Worm (Caenorhabditis elegans): ENCODE measurements around the gene C23G10.5.

C23G10.5 gene

ce11 chrIII:6173020-6173597 is 17.8 kb upstream of the C23G10.5 start, which contains the start of the genes abcf-3 and F42A10.5 (continued):
- peak; percentile 5 for TF ChIP-seq duxl-1 (tag; optimal IDR thresholded peaks at IDR 0.05; ENCODE audit: poor library complexity)
- TF ChIP-seq Y105C5A.15 (GFP tag; IDR thresholded peaks at IDR 0.05) = no peak
- TF ChIP-seq egl-27 (tag; optimal IDR thresholded peaks at IDR 0.05) = no peak
- peak; percentile 74 for TF ChIP-seq dpl-1 (GFP tag; optimal IDR thresholded peaks at IDR 0.05)
- no peak for TF ChIP-seq ces-1 (GFP tag; optimal IDR thresholded peaks at IDR 0.05)
- no peak for TF ChIP-seq snpc-4 (tag; optimal IDR thresholded peaks at IDR 0.05)
- no peak for TF ChIP-seq pqm-1 (tag; optimal IDR thresholded peaks at IDR 0.05)
- TF ChIP-seq daf-16 (GFP tag; optimal IDR thresholded peaks at IDR 0.05) = no peak
- peak; percentile 22 for TF ChIP-seq daf-16 (tag; optimal IDR thresholded peaks at IDR 0.05)
- no peak for TF ChIP-seq tag-97 (GFP tag; IDR thresholded peaks at IDR 0.05)
- peak; percentile 36 for TF ChIP-seq F37D6.2 (tag; optimal IDR thresholded peaks at IDR 0.05)
- no peak for TF ChIP-seq zfp-3 (GFP tag; conservative IDR thresholded peaks at IDR 0.05)
- TF ChIP-seq hlh-11 (tag; optimal IDR thresholded peaks at IDR 0.05) = peak; percentile 56

- TF ChIP-seq lin-1 (GFP tag; IDR thresholded peaks at IDR 0.05) (no peak), nhr-102 (tag; optimal IDR thresholded peaks at IDR 0.05) (no peak)
Observed at ce11 chrIII:6176172-6176571, 14.7 kb upstream of the C23G10.5 start.

ce11 chrIII:6176761-6177160 is 14.1 kb upstream of the C23G10.5 start, which contains the start of gene F42A10.6:
Gene F42A10.6 (minus strand): TSS chrIII:6176861.
- no peak for TF ChIP-seq mdt-29 (GFP tag; IDR thresholded peaks at IDR 0.05)
- TF ChIP-seq jun-1 (tag; optimal IDR thresholded peaks at IDR 0.05) = no peak
- TF ChIP-seq F37D6.2 (tag; optimal IDR thresholded peaks at IDR 0.05) = no peak
- no peak for TF ChIP-seq nhr-10 (tag; optimal IDR thresholded peaks at IDR 0.05)
- no peak for TF ChIP-seq ceh-82 (tag; optimal IDR thresholded peaks at IDR 0.05)
- TF ChIP-seq nhr-28 (tag; optimal IDR thresholded peaks at IDR 0.05) = peak; percentile 8
- TF ChIP-seq ceh-32 (tag; optimal IDR thresholded peaks at IDR 0.05; ENCODE audit: poor library complexity) = no peak
- no peak for TF ChIP-seq skn-1 (tag; optimal IDR thresholded peaks at IDR 0.05)
- no peak for TF ChIP-seq nhr-6 (tag; optimal IDR thresholded peaks at IDR 0.05)
- TF ChIP-seq Y48G9A.11 (GFP tag; IDR thresholded peaks at IDR 0.05) = no peak
- no peak for TF ChIP-seq hmg-1.1 (GFP tag; IDR thresholded peaks at IDR 0.05)
- peak; percentile 43 for TF ChIP-seq dmd-6 (GFP tag; IDR thresholded peaks at IDR 0.05)
- no peak for TF ChIP-seq ceh-44 (GFP tag; IDR thresholded peaks at IDR 0.05)
- TF ChIP-seq unc-62 (GFP tag; optimal IDR thresholded peaks at IDR 0.05 in 1 of 2) = peak in 1 of 2 experiments; percentile 57
- no peak for TF ChIP-seq unc-62 (tag; optimal IDR thresholded peaks at IDR 0.05)
- TF ChIP-seq pqm-1 (tag; optimal IDR thresholded peaks at IDR 0.05) = peak; percentile 48

- no peak for TF ChIP-seq daf-16 (GFP tag; optimal IDR thresholded peaks at IDR 0.05)
- peak; percentile 10 for TF ChIP-seq daf-16 (tag; optimal IDR thresholded peaks at IDR 0.05)
- peak; percentile 3 for TF ChIP-seq pqm-1 (tag; optimal IDR thresholded peaks at IDR 0.05)
- no peak for TF ChIP-seq mdt-29 (GFP tag; IDR thresholded peaks at IDR 0.05)
Observed at ce11 chrIII:6177631-6178030, 13.3 kb upstream of the C23G10.5 start.

ce11 chrIII:6178586-6178985 is 12.3 kb upstream of the C23G10.5 start, which contains the start of gene F42A10.7:
Gene F42A10.7 (minus strand): TSS chrIII:6178686.
- TF ChIP-seq aha-1 (tag) (peak; percentile 81), ZK337.2 (GFP tag; IDR thresholded peaks at IDR 0.05) (no peak), D1046.2 (GFP tag; IDR thresholded peaks at IDR 0.05) (no peak), lin-29 (GFP tag; IDR thresholded peaks at IDR 0.05) (no peak), F37D6.2 (tag; optimal IDR thresholded peaks at IDR 0.05) (no peak)

Measured in whole organism, L4 larva.